Fruit fly (Drosophila melanogaster) whole organism, embryonic: ENCODE data around the gene Ufd4.

Source experiments
- Bdp1 ChIP-seq: fragments of 200-800 bp; sonication (Bioruptor generic); optimal IDR thresholded peaks from 3 replicates; lab custom pipeline; 2016; ENCODE audit warnings: missing biosample characterization, missing genetic modification characterization
- CG10209 ChIP-seq: fragments of 200-800 bp; sonication (Bioruptor generic); optimal IDR thresholded peaks from 3 replicates; lab custom pipeline; 2017; ENCODE audit warnings: missing biosample characterization, mild to moderate bottlenecking, missing genetic modification characterization, missing genetic modification reagents
- CG10267 ChIP-seq: fragments of 200-800 bp; sonication (Bioruptor generic); optimal IDR thresholded peaks from 2 replicates; lab custom pipeline; 2018; ENCODE audit warnings: missing biosample characterization, mild to moderate bottlenecking, missing genetic modification characterization, moderate library complexity
- CG11695 ChIP-seq: fragments of 200-800 bp; sonication (Bioruptor generic); IDR thresholded peaks from 3 replicates; pipeline ENCODE4 v1.3.6; 2022; ENCODE audit warnings: missing biosample characterization, missing genetic modification characterization
- CG12071 ChIP-seq: fragments of 200-800 bp; sonication (Bioruptor generic); optimal IDR thresholded peaks from 3 replicates; lab custom pipeline; 2018; ENCODE audit warnings: missing biosample characterization, mild to moderate bottlenecking, missing genetic modification characterization
- CG13624 ChIP-seq: fragments of 200-800 bp; sonication (Bioruptor generic); optimal IDR thresholded peaks from 2 replicates; lab custom pipeline; 2016; ENCODE audit warnings: missing biosample characterization, missing genetic modification characterization
- CG1832 ChIP-seq: fragments of 200-800 bp; sonication (Bioruptor generic); optimal IDR thresholded peaks from 2 replicates; lab custom pipeline; 2017; ENCODE audit warnings: missing biosample characterization, mild to moderate bottlenecking, missing genetic modification characterization, inconsistent platforms
- CG30403 ChIP-seq: fragments of 200-800 bp; sonication (Bioruptor generic); optimal IDR thresholded peaks from 3 replicates; lab custom pipeline; 2016; ENCODE audit warnings: missing biosample characterization, missing genetic modification characterization
- CG31224 ChIP-seq: fragments of 200-800 bp; sonication (Bioruptor generic); IDR thresholded peaks from 2 replicates; pipeline ENCODE4 v1.3.6; 2022; ENCODE audit warnings: missing biosample characterization, missing genetic modification characterization
- CG33213 ChIP-seq: fragments of 200-800 bp; sonication (Bioruptor generic); optimal IDR thresholded peaks from 3 replicates; lab custom pipeline; 2016; ENCODE audit warnings: missing biosample characterization, missing genetic modification characterization
- CG33557 ChIP-seq: fragments of 200-800 bp; sonication (Bioruptor generic); optimal IDR thresholded peaks from 2 replicates; lab custom pipeline; 2019; ENCODE audit warnings: missing biosample characterization, mild to moderate bottlenecking, missing genetic modification characterization, moderate library complexity
- CG34422 ChIP-seq: fragments of 200-800 bp; sonication (Bioruptor generic); IDR thresholded peaks from 3 replicates; pipeline ENCODE4 v1.3.6; 2022; ENCODE audit warnings: missing biosample characterization, missing genetic modification characterization
- CG7556 ChIP-seq: fragments of 200-800 bp; sonication (Bioruptor generic); optimal IDR thresholded peaks from 2 replicates; lab custom pipeline; 2017; ENCODE audit warnings: missing biosample characterization, mild to moderate bottlenecking, missing genetic modification characterization
- CG7928 ChIP-seq: fragments of 200-800 bp; sonication (Bioruptor generic); optimal IDR thresholded peaks from 2 replicates; lab custom pipeline; 2017; ENCODE audit warnings: missing biosample characterization, mild to moderate bottlenecking, missing genetic modification characterization
- CG9437 ChIP-seq: fragments of 200-800 bp; sonication (Bioruptor generic); optimal IDR thresholded peaks from 2 replicates; lab custom pipeline; 2018; ENCODE audit warnings: missing biosample characterization, mild to moderate bottlenecking, missing genetic modification characterization
- Chrac-16 ChIP-seq: fragments of 200-800 bp; sonication (Bioruptor generic); optimal IDR thresholded peaks from 3 replicates; lab custom pipeline; 2016; ENCODE audit warnings: missing biosample characterization, missing genetic modification characterization
- D ChIP-seq, 2 experiments: fragments of 200-800 bp in 1 of 2; fragments of >200 bp in 1 of 2; sonication (Bioruptor generic) in 1 of 2; optimal IDR thresholded peaks; 2 replicates in 1 of 2; 3 replicates in 1 of 2; lab custom pipeline; 2017; ENCODE audit warnings: mild to moderate bottlenecking in 1 of 2, missing biosample characterization in 1 of 2, missing genetic modification characterization in 1 of 2, missing genetic modification reagents in 1 of 2
- Dek ChIP-seq: fragments of 200-800 bp; sonication (Bioruptor generic); optimal IDR thresholded peaks from 3 replicates; lab custom pipeline; 2019; ENCODE audit warnings: missing biosample characterization, mild to moderate bottlenecking, missing genetic modification characterization, moderate library complexity
- Dip3 ChIP-seq: fragments of 200-800 bp; sonication (Bioruptor generic); optimal IDR thresholded peaks from 3 replicates; lab custom pipeline; 2016; ENCODE audit warnings: missing biosample characterization, missing genetic modification characterization
- Drgx ChIP-seq: fragments of 200-800 bp; sonication (Bioruptor generic); IDR thresholded peaks from 2 replicates; pipeline ENCODE4 v1.3.6; 2022; ENCODE audit warnings: missing biosample characterization, missing genetic modification characterization
- ERR ChIP-seq: fragments of 200-800 bp; sonication (Bioruptor generic); optimal IDR thresholded peaks from 2 replicates; lab custom pipeline; 2016; ENCODE audit warnings: missing biosample characterization, missing genetic modification characterization
- Elba2 ChIP-seq: fragments of 200-800 bp; sonication (Bioruptor generic); optimal IDR thresholded peaks from 3 replicates; lab custom pipeline; 2016; ENCODE audit warnings: missing biosample characterization, missing genetic modification characterization
- Hey ChIP-seq: fragments of 200-800 bp; sonication (Bioruptor generic); optimal IDR thresholded peaks from 3 replicates; lab custom pipeline; 2018; ENCODE audit warnings: missing biosample characterization, mild to moderate bottlenecking, missing genetic modification characterization
- Hr51 ChIP-seq, 2 experiments: fragments of 200-800 bp; sonication (Bioruptor generic); optimal IDR thresholded peaks; 2 replicates in 1 of 2; 3 replicates in 1 of 2; lab custom pipeline; 2016 to 2018; ENCODE audit warnings: missing biosample characterization in 2 of 2, missing genetic modification characterization in 2 of 2, mild to moderate bottlenecking in 1 of 2, moderate library complexity in 1 of 2
- Hr78 ChIP-seq, 2 experiments: fragments of 200-800 bp in 1 of 2; fragments of >200 bp in 1 of 2; sonication (Bioruptor generic) in 1 of 2; optimal IDR thresholded peaks; 2 replicates each; lab custom pipeline; 2017 to 2019; ENCODE audit warnings: missing biosample characterization in 2 of 2, missing genetic modification characterization in 2 of 2, mild to moderate bottlenecking in 1 of 2, moderate library complexity in 1 of 2
- Lhr ChIP-seq: fragments of 200-800 bp; sonication (Bioruptor generic); optimal IDR thresholded peaks from 3 replicates; lab custom pipeline; 2017; ENCODE audit warnings: mild to moderate bottlenecking, missing biosample characterization, missing genetic modification reagents, missing genetic modification characterization
- MBD-R2 ChIP-seq: fragments of 200-800 bp; sonication (Bioruptor generic); IDR thresholded peaks from 2 replicates; pipeline ENCODE4 v1.3.6; 2022; ENCODE audit warnings: missing biosample characterization, missing genetic modification characterization
- Meics ChIP-seq: fragments of 200-800 bp; sonication (Bioruptor generic); optimal IDR thresholded peaks from 2 replicates; lab custom pipeline; 2017; ENCODE audit warnings: missing biosample characterization, mild to moderate bottlenecking, missing genetic modification characterization
- Myb ChIP-seq: fragments of 200-800 bp; sonication (Bioruptor generic); optimal IDR thresholded peaks from 2 replicates; lab custom pipeline; 2016; ENCODE audit warnings: missing biosample characterization, missing genetic modification characterization
- Oaz ChIP-seq: fragments of 200-800 bp; sonication (Bioruptor generic); IDR thresholded peaks from 2 replicates; pipeline ENCODE4 v1.3.6; 2022; ENCODE audit warnings: missing biosample characterization, missing genetic modification characterization
- Ravus ChIP-seq: fragments of 200-800 bp; sonication (Bioruptor generic); IDR thresholded peaks from 2 replicates; pipeline ENCODE4 v1.3.6; 2022; ENCODE audit warnings: missing biosample characterization, missing genetic modification characterization
- Sin3A ChIP-seq: fragments of >200 bp; optimal IDR thresholded peaks from 2 replicates; lab custom pipeline; 2018
- Tbp ChIP-seq: fragments of >200 bp; optimal IDR thresholded peaks from 2 replicates; lab custom pipeline; 2018; ENCODE audit warnings: missing biosample characterization, missing genetic modification characterization
- ac ChIP-seq: fragments of 200-800 bp; sonication (Bioruptor generic); optimal IDR thresholded peaks from 3 replicates; lab custom pipeline; 2017; ENCODE audit warnings: missing biosample characterization, mild to moderate bottlenecking, missing genetic modification characterization
- ci ChIP-seq: fragments of 200-800 bp; sonication (Bioruptor generic); IDR thresholded peaks from 3 replicates; pipeline ENCODE4 v1.3.6; 2022; ENCODE audit warnings: missing biosample characterization, missing genetic modification characterization
- grau ChIP-seq: fragments of 200-800 bp; optimal IDR thresholded peaks from 3 replicates; lab custom pipeline; 2019; ENCODE audit warnings: missing biosample characterization, mild to moderate bottlenecking, missing genetic modification characterization, moderate library complexity
- h ChIP-seq: fragments of >200 bp; optimal IDR thresholded peaks from 2 replicates; lab custom pipeline; 2017
- hb ChIP-seq: fragments of 200-800 bp; sonication (Bioruptor generic); IDR thresholded peaks from 3 replicates; pipeline ENCODE4 v1.3.6; 2022; ENCODE audit warnings: missing biosample characterization, missing genetic modification characterization; ENCODE audit not compliant: partially characterized antibody
- ind ChIP-seq: fragments of 200-800 bp; sonication (Bioruptor generic); optimal IDR thresholded peaks from 3 replicates; lab custom pipeline; 2016; ENCODE audit warnings: missing biosample characterization, missing genetic modification characterization
- jumu ChIP-seq: fragments of 200-800 bp; sonication (Bioruptor generic); optimal IDR thresholded peaks from 3 replicates; lab custom pipeline; 2016; ENCODE audit warnings: missing biosample characterization, missing genetic modification characterization
- lilli ChIP-seq: fragments of 200-800 bp; sonication (Bioruptor generic); optimal IDR thresholded peaks from 3 replicates; lab custom pipeline; 2016; ENCODE audit warnings: missing biosample characterization, missing genetic modification characterization
- org-1 ChIP-seq: fragments of 200-800 bp; sonication (Bioruptor generic); optimal IDR thresholded peaks from 2 replicates; lab custom pipeline; 2017; ENCODE audit warnings: missing biosample characterization, missing genetic modification characterization
- prd ChIP-seq, 3 experiments: fragments of >200 bp in 2 of 3; fragments of 200-800 bp in 1 of 3; sonication (Bioruptor generic) in 1 of 3; optimal IDR thresholded peaks in 2 of 3; IDR thresholded peaks in 1 of 3; 2 replicates in 2 of 3; 3 replicates in 1 of 3; pipeline versions ENCODE4 v1.3.6 to Lab custom; 2017 to 2022; ENCODE audit warnings: missing biosample characterization in 1 of 3, missing genetic modification characterization in 1 of 3
- pros ChIP-seq: fragments of 200-800 bp; sonication (Bioruptor generic); optimal IDR thresholded peaks from 3 replicates; lab custom pipeline; 2019; ENCODE audit warnings: missing biosample characterization, mild to moderate bottlenecking, missing genetic modification characterization, moderate library complexity
- ranshi ChIP-seq: fragments of 200-800 bp; sonication (Bioruptor generic); IDR thresholded peaks from 2 replicates; pipeline ENCODE4 v1.3.6; 2022; ENCODE audit warnings: missing biosample characterization, missing genetic modification characterization
- sc ChIP-seq, 3 experiments: fragments of >200 bp in 2 of 3; fragments of 200-800 bp in 1 of 3; sonication (Bioruptor generic) in 1 of 3; optimal IDR thresholded peaks; 2 replicates in 2 of 3; 3 replicates in 1 of 3; lab custom pipeline; 2017; ENCODE audit warnings: mild to moderate bottlenecking in 1 of 3, missing biosample characterization in 1 of 3, missing genetic modification characterization in 1 of 3, missing genetic modification reagents in 1 of 3
- schlank ChIP-seq: fragments of 200-800 bp; sonication (Bioruptor generic); optimal IDR thresholded peaks from 2 replicates; lab custom pipeline; 2018; ENCODE audit warnings: missing biosample characterization, mild to moderate bottlenecking, missing genetic modification characterization
- zfh1 ChIP-seq: fragments of 200-800 bp; sonication (Bioruptor generic); IDR thresholded peaks from 3 replicates; pipeline ENCODE4 v1.3.6; 2022; ENCODE audit warnings: missing biosample characterization, missing genetic modification characterization

The Ufd4 gene

dm6 chr2L:10260750-10261493, 31.2 kb downstream of the Ufd4 start, which contains the start of gene Pten (continued):
- TF ChIP-seq CG13624 (GFP tag; lab: Kevin White, UChicago) = peak; percentile 51
- peak; percentile 79 for TF ChIP-seq CG30403 (GFP tag; lab: Kevin White, UChicago)
- peak; percentile 39 for TF ChIP-seq Lhr (GFP tag; lab: Kevin White, UChicago)
- TF ChIP-seq schlank = no peak
- no peak for TF ChIP-seq prd (optimal IDR thresholded peaks at IDR 0.05; lab: Kevin White, UChicago)
- TF ChIP-seq prd (GFP tag; IDR thresholded peaks at IDR 0.05; lab: Robert Waterston, UW) = peak; percentile 70; the same call in 1 of the 3 replicates
- no peak for TF ChIP-seq Oaz (GFP tag; lab: Robert Waterston, UW)
- TF ChIP-seq ERR = peak; percentile 9
- TF ChIP-seq zfh1 (GFP tag; lab: Robert Waterston, UW) = peak; percentile 58; the same call in 2 of the 3 replicates
- no peak for TF ChIP-seq CG1832 (GFP tag; lab: Kevin White, UChicago)
- peak; percentile 63 for TF ChIP-seq grau (tag; lab: Kevin White, UChicago)
- TF ChIP-seq Drgx = no peak
- TF ChIP-seq CG10209 (GFP tag; lab: Kevin White, UChicago) = no peak
- TF ChIP-seq CG33557 (GFP tag; lab: Kevin White, UChicago) = no peak
- TF ChIP-seq Elba2 (GFP tag; lab: Kevin White, UChicago) = peak; percentile 12
- TF ChIP-seq pros (GFP tag; lab: Kevin White, UChicago) = no peak
- TF ChIP-seq ci (GFP tag; lab: Robert Waterston, UW) = peak; percentile 73; the same call in 1 of the 3 replicates
- TF ChIP-seq jumu (GFP tag; lab: Kevin White, UChicago) = peak; percentile 64
- 0 out of 3 replicates have a peak, but pooled peaks have one; percentile 19 for TF ChIP-seq CG34422
- TF ChIP-seq h (lab: Kevin White, UChicago) = no peak
- TF ChIP-seq Chrac-16 (GFP tag; lab: Kevin White, UChicago) = peak; percentile 68
- peak; percentile 58 for TF ChIP-seq Dip3
- TF ChIP-seq D (optimal IDR thresholded peaks at IDR 0.05; lab: Kevin White, UChicago) = no peak
- peak; percentile 65 for TF ChIP-seq D (GFP tag; optimal IDR thresholded peaks at IDR 0.05; lab: Kevin White, UChicago)
- no peak for TF ChIP-seq ranshi (GFP tag; lab: Robert Waterston, UW)
- TF ChIP-seq CG11695 = peak; percentile 73; the same call in 1 of the 3 replicates
- no peak for TF ChIP-seq Tbp (GFP tag; lab: Kevin White, UChicago)
- TF ChIP-seq Ravus (GFP tag; lab: Robert Waterston, UW) = no peak; the same call in 1 of the 2 replicates
- TF ChIP-seq CG10267 (tag; lab: Kevin White, UChicago) = peak; percentile 76
- no peak for TF ChIP-seq Sin3A (lab: Kevin White, UChicago)
- no peak for TF ChIP-seq sc (optimal IDR thresholded peaks at IDR 0.05; lab: Kevin White, UChicago)
- peak; percentile 9 for TF ChIP-seq sc (GFP tag; optimal IDR thresholded peaks at IDR 0.05; lab: Kevin White, UChicago)
- TF ChIP-seq CG7556 (GFP tag; lab: Kevin White, UChicago) = peak; percentile 61
- TF ChIP-seq CG9437 = peak; percentile 25
- peak; percentile 75 for TF ChIP-seq Meics (GFP tag; lab: Kevin White, UChicago)
- TF ChIP-seq MBD-R2 (GFP tag; lab: Robert Waterston, UW) = peak; percentile 44; the same call in 1 of the 2 replicates
- TF ChIP-seq CG31224 (GFP tag; lab: Robert Waterston, UW) = no peak
- no peak for TF ChIP-seq Hr78 (GFP tag; optimal IDR thresholded peaks at IDR 0.05; lab: Kevin White, UChicago)
- no peak for TF ChIP-seq Dek (tag; lab: Kevin White, UChicago)
- peak; percentile 36 for TF ChIP-seq Myb (GFP tag; lab: Kevin White, UChicago)
- TF ChIP-seq hb (GFP tag; lab: Robert Waterston, UW) = peak; percentile 87; the same call in 2 of the 3 replicates
- TF ChIP-seq lilli = peak; percentile 69
- no peak for TF ChIP-seq Bdp1 (GFP tag; lab: Kevin White, UChicago)
- no peak for TF ChIP-seq CG12071
- no peak for TF ChIP-seq ac (GFP tag; lab: Kevin White, UChicago)
- TF ChIP-seq org-1 (GFP tag; lab: Kevin White, UChicago) = no peak
- no peak for TF ChIP-seq Hey (tag; lab: Kevin White, UChicago)
- peak in 1 of 2 experiments; percentile 46 for TF ChIP-seq Hr51 (GFP tag; optimal IDR thresholded peaks at IDR 0.05; lab: Kevin White, UChicago)
- peak; percentile 71 for TF ChIP-seq ind
- TF ChIP-seq CG7928 (GFP tag; lab: Kevin White, UChicago) = peak; percentile 4
- TF ChIP-seq CG33213 (GFP tag; lab: Kevin White, UChicago) = peak; percentile 57
